Fruit fly (Drosophila melanogaster) whole organism, embryonic: ENCODE data around the gene CG3091.

Experiments used
- ATbp ChIP-seq: fragments of 200-800 bp; sonication (Bioruptor generic); optimal IDR thresholded peaks from 2 replicates; lab custom pipeline; 2017; ENCODE audit warnings: missing biosample characterization, mild to moderate bottlenecking, missing genetic modification characterization, missing genetic modification reagents
- CG10321 ChIP-seq: fragments of 200-800 bp; sonication (Bioruptor generic); IDR thresholded peaks from 2 replicates; pipeline ENCODE4 v1.3.6; 2022; ENCODE audit warnings: missing biosample characterization, missing genetic modification characterization
- CG11085 ChIP-seq: fragments of 200-800 bp; sonication (Bioruptor generic); IDR thresholded peaks from 2 replicates; pipeline ENCODE4 v1.3.6; 2022; ENCODE audit warnings: missing biosample characterization, missing genetic modification characterization
- CG12219 ChIP-seq: fragments of 200-800 bp; sonication (Bioruptor generic); optimal IDR thresholded peaks from 3 replicates; lab custom pipeline; 2018; ENCODE audit warnings: missing biosample characterization, mild to moderate bottlenecking, missing genetic modification characterization
- CG12659 ChIP-seq: fragments of 200-800 bp; sonication (Bioruptor generic); optimal IDR thresholded peaks from 3 replicates; lab custom pipeline; 2017; ENCODE audit warnings: mild to moderate bottlenecking, missing biosample characterization, missing genetic modification reagents, missing genetic modification characterization
- CG12942 ChIP-seq: fragments of 200-800 bp; sonication (Bioruptor generic); optimal IDR thresholded peaks from 3 replicates; lab custom pipeline; 2016; ENCODE audit warnings: missing biosample characterization, missing genetic modification characterization
- CG14965 ChIP-seq: fragments of 200-800 bp; sonication (Bioruptor generic); optimal IDR thresholded peaks from 2 replicates; lab custom pipeline; 2016; ENCODE audit warnings: missing biosample characterization, missing genetic modification characterization, borderline replicate concordance
- CG15514 ChIP-seq: fragments of 200-800 bp; sonication (Bioruptor generic); optimal IDR thresholded peaks from 3 replicates; lab custom pipeline; 2017; ENCODE audit warnings: missing biosample characterization, missing genetic modification characterization, mild to moderate bottlenecking, moderate library complexity, missing genetic modification reagents
- CG17385 ChIP-seq: fragments of 200-800 bp; sonication (Bioruptor generic); optimal IDR thresholded peaks from 3 replicates; lab custom pipeline; 2018; ENCODE audit warnings: missing biosample characterization, mild to moderate bottlenecking, missing genetic modification characterization
- CG17612 ChIP-seq: fragments of 200-800 bp; sonication (Bioruptor generic); IDR thresholded peaks from 2 replicates; pipeline ENCODE4 v1.3.6; 2022; ENCODE audit warnings: missing biosample characterization, missing genetic modification characterization
- CG18599 ChIP-seq: fragments of 200-800 bp; sonication (Bioruptor generic); optimal IDR thresholded peaks from 3 replicates; lab custom pipeline; 2017; ENCODE audit warnings: missing biosample characterization, missing genetic modification characterization, mild to moderate bottlenecking, moderate library complexity, missing genetic modification reagents
- CG30020 ChIP-seq: fragments of 200-800 bp; optimal IDR thresholded peaks from 2 replicates; lab custom pipeline; 2019; ENCODE audit warnings: missing biosample characterization, mild to moderate bottlenecking, missing genetic modification characterization, moderate library complexity
- CG3838 ChIP-seq: fragments of 200-800 bp; sonication (Bioruptor generic); optimal IDR thresholded peaks from 3 replicates; lab custom pipeline; 2016; ENCODE audit warnings: missing biosample characterization, missing genetic modification characterization
- CG3847 ChIP-seq: fragments of 200-800 bp; sonication (Bioruptor generic); IDR thresholded peaks from 2 replicates; pipeline ENCODE4 v1.3.6; 2022; ENCODE audit warnings: missing biosample characterization, missing genetic modification characterization
- CG3995 ChIP-seq: fragments of 200-800 bp; sonication (Bioruptor generic); optimal IDR thresholded peaks from 3 replicates; lab custom pipeline; 2016; ENCODE audit warnings: missing biosample characterization, missing genetic modification characterization
- CG4617 ChIP-seq: fragments of 200-800 bp; sonication (Bioruptor generic); optimal IDR thresholded peaks from 3 replicates; lab custom pipeline; 2016; ENCODE audit warnings: missing biosample characterization, missing genetic modification characterization, borderline replicate concordance
- CG4820 ChIP-seq: fragments of 200-800 bp; sonication (Bioruptor generic); optimal IDR thresholded peaks from 3 replicates; lab custom pipeline; 2016; ENCODE audit warnings: missing biosample characterization, missing genetic modification characterization
- CG9215 ChIP-seq: fragments of 200-800 bp; sonication (Bioruptor generic); IDR thresholded peaks from 2 replicates; pipeline ENCODE4 v1.3.6; 2022; ENCODE audit warnings: missing biosample characterization, missing genetic modification characterization
- Camta ChIP-seq: fragments of 200-800 bp; sonication (Bioruptor generic); optimal IDR thresholded peaks from 2 replicates; lab custom pipeline; 2016; ENCODE audit warnings: missing biosample characterization, missing genetic modification characterization
- Deaf1 ChIP-seq: fragments of 200-800 bp; optimal IDR thresholded peaks from 3 replicates; lab custom pipeline; 2019; ENCODE audit warnings: missing biosample characterization, mild to moderate bottlenecking, missing genetic modification characterization, moderate library complexity
- Fer3 ChIP-seq: fragments of 200-800 bp; sonication (Bioruptor generic); optimal IDR thresholded peaks from 2 replicates; lab custom pipeline; 2018; ENCODE audit warnings: missing biosample characterization, mild to moderate bottlenecking, missing genetic modification characterization, moderate library complexity
- Gug ChIP-seq: fragments of 200-800 bp; sonication (Bioruptor generic); IDR thresholded peaks from 4 replicates; pipeline ENCODE4 v1.3.6; 2022; ENCODE audit warnings: missing biosample characterization, missing genetic modification characterization
- Hr78 ChIP-seq, 2 experiments: fragments of 200-800 bp in 1 of 2; fragments of >200 bp in 1 of 2; sonication (Bioruptor generic) in 1 of 2; optimal IDR thresholded peaks; 2 replicates each; lab custom pipeline; 2017 to 2019; ENCODE audit warnings: missing biosample characterization in 2 of 2, missing genetic modification characterization in 2 of 2, mild to moderate bottlenecking in 1 of 2, moderate library complexity in 1 of 2
- Jarid2 ChIP-seq: fragments of 200-800 bp; sonication (Bioruptor generic); optimal IDR thresholded peaks from 3 replicates; lab custom pipeline; 2017; ENCODE audit warnings: mild to moderate bottlenecking, missing biosample characterization, missing genetic modification reagents, missing genetic modification characterization
- Rx ChIP-seq: fragments of 200-800 bp; sonication (Bioruptor generic); IDR thresholded peaks from 2 replicates; pipeline ENCODE4 v1.3.6; 2022; ENCODE audit warnings: missing biosample characterization, missing genetic modification characterization
- Six4 ChIP-seq: fragments of 200-800 bp; sonication (Bioruptor generic); optimal IDR thresholded peaks from 2 replicates; lab custom pipeline; 2016; ENCODE audit warnings: missing biosample characterization, missing genetic modification characterization
- amos ChIP-seq: fragments of 200-800 bp; sonication (Bioruptor generic); IDR thresholded peaks from 2 replicates; pipeline ENCODE4 v1.3.6; 2022; ENCODE audit warnings: missing biosample characterization, missing genetic modification characterization; ENCODE audit not compliant: partially characterized antibody
- bsh ChIP-seq, 2 experiments: fragments of 200-800 bp; sonication (Bioruptor generic); optimal IDR thresholded peaks; 2 replicates each; lab custom pipeline; 2017 to 2018; ENCODE audit warnings: mild to moderate bottlenecking in 2 of 2, missing biosample characterization in 2 of 2, missing genetic modification characterization in 2 of 2, moderate library complexity in 1 of 2
- caup ChIP-seq: fragments of 200-800 bp; sonication (Bioruptor generic); optimal IDR thresholded peaks from 3 replicates; lab custom pipeline; 2017; ENCODE audit warnings: missing biosample characterization, mild to moderate bottlenecking, missing genetic modification characterization, moderate library complexity; ENCODE audit not compliant: severe bottlenecking
- crp ChIP-seq, 2 experiments: fragments of 200-800 bp; sonication (Bioruptor generic); optimal IDR thresholded peaks; 2 replicates in 1 of 2; 3 replicates in 1 of 2; lab custom pipeline; 2017; ENCODE audit warnings: missing biosample characterization in 2 of 2, missing genetic modification characterization in 2 of 2, mild to moderate bottlenecking in 1 of 2, moderate library complexity in 1 of 2
- danr ChIP-seq: fragments of 200-800 bp; sonication (Bioruptor generic); IDR thresholded peaks from 2 replicates; pipeline ENCODE4 v1.3.6; 2022; ENCODE audit warnings: missing biosample characterization, missing genetic modification characterization
- ems ChIP-seq: fragments of 200-800 bp; sonication (Bioruptor generic); optimal IDR thresholded peaks from 3 replicates; lab custom pipeline; 2016; ENCODE audit warnings: missing biosample characterization, missing genetic modification characterization
- eyg ChIP-seq: fragments of 200-800 bp; sonication (Bioruptor generic); optimal IDR thresholded peaks from 3 replicates; lab custom pipeline; 2016; ENCODE audit warnings: missing biosample characterization, missing genetic modification characterization
- ftz-f1 ChIP-seq: fragments of 200-800 bp; sonication (Bioruptor generic); optimal IDR thresholded peaks from 2 replicates; lab custom pipeline; 2016; ENCODE audit warnings: missing biosample characterization, missing genetic modification characterization
- hkb ChIP-seq, 2 experiments: fragments of 200-800 bp in 1 of 2; fragments of >200 bp in 1 of 2; sonication (Bioruptor generic) in 1 of 2; IDR thresholded peaks in 1 of 2; optimal IDR thresholded peaks in 1 of 2; 2 replicates each; pipeline versions ENCODE4 v1.3.6 to Lab custom; 2017 to 2022; ENCODE audit warnings: missing biosample characterization in 1 of 2, missing genetic modification characterization in 1 of 2
- jing ChIP-seq: fragments of 200-800 bp; sonication (Bioruptor generic); optimal IDR thresholded peaks from 2 replicates; lab custom pipeline; 2018; ENCODE audit warnings: missing biosample characterization, mild to moderate bottlenecking, missing genetic modification characterization
- kni ChIP-seq: fragments of 200-800 bp; sonication (Bioruptor generic); optimal IDR thresholded peaks from 3 replicates; lab custom pipeline; 2017; ENCODE audit warnings: mild to moderate bottlenecking, missing biosample characterization, missing genetic modification reagents, missing genetic modification characterization
- lbe ChIP-seq: fragments of 200-800 bp; sonication (Bioruptor generic); optimal IDR thresholded peaks from 2 replicates; lab custom pipeline; 2016; ENCODE audit warnings: missing biosample characterization, mild to moderate bottlenecking, missing genetic modification characterization
- lilli ChIP-seq: fragments of 200-800 bp; sonication (Bioruptor generic); optimal IDR thresholded peaks from 3 replicates; lab custom pipeline; 2016; ENCODE audit warnings: missing biosample characterization, missing genetic modification characterization
- nom ChIP-seq: fragments of 200-800 bp; sonication (Bioruptor generic); optimal IDR thresholded peaks from 2 replicates; lab custom pipeline; 2017; ENCODE audit warnings: missing biosample characterization, missing genetic modification characterization, mild to moderate bottlenecking, moderate library complexity, missing genetic modification reagents
- phol ChIP-seq: fragments of 200-800 bp; sonication (Bioruptor generic); optimal IDR thresholded peaks from 3 replicates; lab custom pipeline; 2018; ENCODE audit warnings: missing biosample characterization, mild to moderate bottlenecking, missing genetic modification characterization, moderate library complexity
- pita ChIP-seq: fragments of 200-800 bp; sonication (Bioruptor generic); optimal IDR thresholded peaks from 2 replicates; lab custom pipeline; 2017; ENCODE audit warnings: missing biosample characterization, mild to moderate bottlenecking, missing genetic modification characterization
- pros ChIP-seq: fragments of 200-800 bp; sonication (Bioruptor generic); optimal IDR thresholded peaks from 3 replicates; lab custom pipeline; 2019; ENCODE audit warnings: missing biosample characterization, mild to moderate bottlenecking, missing genetic modification characterization, moderate library complexity
- schlank ChIP-seq: fragments of 200-800 bp; sonication (Bioruptor generic); optimal IDR thresholded peaks from 2 replicates; lab custom pipeline; 2018; ENCODE audit warnings: missing biosample characterization, mild to moderate bottlenecking, missing genetic modification characterization
- sd ChIP-seq: fragments of 200-800 bp; sonication (Bioruptor generic); optimal IDR thresholded peaks from 3 replicates; lab custom pipeline; 2018; ENCODE audit warnings: missing biosample characterization, mild to moderate bottlenecking, missing genetic modification characterization, moderate library complexity
- sr ChIP-seq: fragments of 200-800 bp; sonication (Bioruptor generic); IDR thresholded peaks from 3 replicates; pipeline ENCODE4 v1.3.6; 2022; ENCODE audit warnings: missing biosample characterization, missing genetic modification characterization
- trem ChIP-seq: fragments of 200-800 bp; optimal IDR thresholded peaks from 3 replicates; lab custom pipeline; 2019; ENCODE audit warnings: missing biosample characterization, mild to moderate bottlenecking, missing genetic modification characterization, moderate library complexity
- vnd ChIP-seq: fragments of 200-800 bp; sonication (Bioruptor generic); IDR thresholded peaks from 3 replicates; pipeline ENCODE4 v1.3.6; 2022; ENCODE audit warnings: missing biosample characterization, missing genetic modification characterization; ENCODE audit not compliant: partially characterized antibody
- wdn ChIP-seq: fragments of 200-800 bp; sonication (Bioruptor generic); IDR thresholded peaks from 2 replicates; pipeline ENCODE4 v1.3.6; 2022; ENCODE audit warnings: missing biosample characterization, missing genetic modification characterization

CG3091 gene

DNA sequence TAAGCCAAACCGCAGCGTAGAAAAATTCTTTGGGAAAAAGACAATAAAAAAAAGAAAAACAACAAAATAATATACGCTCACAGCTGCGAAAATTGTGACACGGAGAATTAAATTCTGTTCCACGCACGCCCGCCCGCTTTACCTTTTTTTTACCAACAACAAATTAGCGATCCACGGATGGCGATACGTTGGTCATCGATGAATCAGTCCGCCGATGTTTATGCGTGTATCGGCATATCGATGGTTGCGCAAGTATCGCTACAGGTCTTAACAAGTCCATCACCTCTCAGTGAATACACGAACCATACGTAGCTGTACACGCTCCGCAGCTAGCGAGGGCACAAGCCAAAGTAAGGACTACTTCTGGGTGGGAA is 16.5 kb upstream of the CG3091 start, which contains the start of gene CG2924 (continued):
- TF ChIP-seq crp (GFP tag; optimal IDR thresholded peaks at IDR 0.05; lab: Kevin White, UChicago): peak in 1 of 2 experiments; percentile 32
- TF ChIP-seq CG12942: peak; percentile 29
- peak; percentile 24 for TF ChIP-seq CG3995
- TF ChIP-seq Rx: peak; percentile 62
- TF ChIP-seq schlank (tag; lab: Kevin White, UChicago): no peak
- no peak for TF ChIP-seq nom
- no peak for TF ChIP-seq ATbp
- no peak for TF ChIP-seq CG10321 (GFP tag; lab: Robert Waterston, UW)
- peak; percentile 34 for TF ChIP-seq Camta
- TF ChIP-seq CG4617 (GFP tag; lab: Kevin White, UChicago): peak; percentile 78
- peak; percentile 13 for TF ChIP-seq Jarid2 (GFP tag; lab: Kevin White, UChicago)
- TF ChIP-seq wdn (GFP tag; lab: Robert Waterston, UW): peak; percentile 62; the same call in 1 of the 2 replicates
- peak; percentile 88 for TF ChIP-seq trem (tag; lab: Kevin White, UChicago)
- peak; percentile 83 for TF ChIP-seq CG12659 (GFP tag; lab: Kevin White, UChicago)
- TF ChIP-seq CG18599 (GFP tag; lab: Kevin White, UChicago): peak; percentile 59
- peak; percentile 68 for TF ChIP-seq ftz-f1 (GFP tag; lab: Kevin White, UChicago)
- peak; percentile 100 for TF ChIP-seq amos (GFP tag; lab: Robert Waterston, UW)
- TF ChIP-seq vnd (GFP tag; lab: Robert Waterston, UW): peak; percentile 98
- TF ChIP-seq CG3847 (GFP tag; lab: Robert Waterston, UW): peak; percentile 73
- TF ChIP-seq eyg: peak; percentile 59
- peak; percentile 19 for TF ChIP-seq Six4 (GFP tag; lab: Kevin White, UChicago)
- no peak for TF ChIP-seq CG12219 (GFP tag; lab: Kevin White, UChicago)
- no peak for TF ChIP-seq danr (GFP tag; lab: Robert Waterston, UW)
- no peak for TF ChIP-seq pros (GFP tag; lab: Kevin White, UChicago)
- TF ChIP-seq phol (tag; lab: Kevin White, UChicago): peak; percentile 71
- peak; percentile 97 for TF ChIP-seq pita (GFP tag; lab: Kevin White, UChicago)
- no peak for TF ChIP-seq bsh (GFP tag; optimal IDR thresholded peaks at IDR 0.05; lab: Kevin White, UChicago)
- TF ChIP-seq CG9215 (GFP tag; lab: Robert Waterston, UW): no peak; the same call in 1 of the 2 replicates
- TF ChIP-seq caup: peak; percentile 34
- TF ChIP-seq Fer3 (tag; lab: Kevin White, UChicago): no peak
- no peak for TF ChIP-seq CG4820 (GFP tag; lab: Kevin White, UChicago)
- TF ChIP-seq CG30020 (tag; lab: Kevin White, UChicago): peak; percentile 23
- peak; percentile 16 for TF ChIP-seq Deaf1 (tag; lab: Kevin White, UChicago)
- TF ChIP-seq lilli (GFP tag; lab: Kevin White, UChicago): peak; percentile 79
- peak; percentile 38; the same call in 1 of the 2 replicates for TF ChIP-seq CG17612 (GFP tag; lab: Robert Waterston, UW)
- peak; percentile 53 for TF ChIP-seq ems (GFP tag; lab: Kevin White, UChicago)
- TF ChIP-seq CG17385 (GFP tag; lab: Kevin White, UChicago): no peak
- no peak for TF ChIP-seq jing
- TF ChIP-seq CG14965: no peak
- no peak for TF ChIP-seq sd
- TF ChIP-seq lbe: peak; percentile 72
- peak; percentile 39; the same call in 1 of the 2 replicates for TF ChIP-seq CG11085
- peak; percentile 89; the same call in 2 of the 4 replicates for TF ChIP-seq Gug (GFP tag; lab: Robert Waterston, UW)
- TF ChIP-seq CG3838 (GFP tag; lab: Kevin White, UChicago): no peak
- peak; percentile 11 for TF ChIP-seq kni (GFP tag; lab: Kevin White, UChicago)
- no peak for TF ChIP-seq Hr78 (GFP tag; optimal IDR thresholded peaks at IDR 0.05; lab: Kevin White, UChicago)
- no peak for TF ChIP-seq hkb (optimal IDR thresholded peaks at IDR 0.05; lab: Kevin White, UChicago)
- no peak for TF ChIP-seq hkb (GFP tag; IDR thresholded peaks at IDR 0.05; lab: Robert Waterston, UW)
- TF ChIP-seq CG15514 (GFP tag; lab: Kevin White, UChicago): peak; percentile 93
- TF ChIP-seq sr (GFP tag; lab: Robert Waterston, UW): peak; percentile 47; the same call in 2 of the 3 replicates
